Worm (Caenorhabditis elegans) whole organism, L4/young adult: ENCODE data around the gene Y5F2A.4.

Experiments
- W03F9.2 ChIP-seq: fragments of 150-350 bp; optimal IDR thresholded peaks from 2 replicates; lab custom pipeline; 2014; ENCODE audit warnings: missing biosample characterization, missing genetic modification characterization
- dao-5 ChIP-seq: sonication (generic microtip); optimal IDR thresholded peaks from 2 replicates; lab custom pipeline; 2016; ENCODE audit warnings: missing genotype, missing genetic modification characterization, moderate library complexity, missing compliant biosample characterization
- him-1 ChIP-seq: sonication (generic microtip); optimal IDR thresholded peaks from 2 replicates; lab custom pipeline; 2016; ENCODE audit warnings: missing genotype, missing genetic modification reagents, missing genetic modification characterization, missing compliant biosample characterization

- TF ChIP-seq dao-5 (tag; lab: Kevin White, UChicago) (no peak), him-1 (tag; lab: Kevin White, UChicago) (no peak), W03F9.2 (tag; lab: Kevin White, UChicago) (no peak)
These were observed 46.3 kb upstream of the Y5F2A.4 start, which contains the start of gene spo-11 for ce11 chrIV:11124674-11125073.
